Worm (Caenorhabditis elegans) whole organism, L4 larva: ENCODE measurements around the gene H25K10.2.

Experiments used
- F37D6.2 ChIP-seq: sonication (generic microtip); optimal IDR thresholded peaks from 2 replicates; lab custom pipeline; 2016; ENCODE audit warnings: mild to moderate bottlenecking, missing genetic modification characterization, missing compliant biosample characterization
- Y75B8A.6 ChIP-seq: fragments of 200-800 bp; sonication (Bioruptor generic); IDR thresholded peaks from 2 replicates; pipeline ENCODE4 v1.3.6; 2022; ENCODE audit warnings: missing genetic modification reagents, missing genetic modification characterization, missing compliant biosample characterization
- ZK337.2 ChIP-seq: fragments of 200-800 bp; sonication (Bioruptor generic); IDR thresholded peaks from 2 replicates; pipeline ENCODE4 v1.3.6; 2022; ENCODE audit warnings: missing genetic modification reagents, missing genetic modification characterization, missing compliant biosample characterization
- aha-1 ChIP-seq: fragments of 150-350 bp; peaks from one replicate; lab custom pipeline; 2014; ENCODE audit warnings: missing biosample characterization, missing genetic modification characterization
- aly-2 ChIP-seq: sonication (generic microtip); optimal IDR thresholded peaks from 2 replicates; lab custom pipeline; 2018; ENCODE audit warnings: missing biosample characterization, missing genetic modification characterization
- ama-1 ChIP-seq: fragments of 150-350 bp; optimal IDR thresholded peaks from 2 replicates; lab custom pipeline; 2014; ENCODE audit warnings: inconsistent platforms, mixed read lengths
- arid-1 ChIP-seq: fragments of 200-800 bp; sonication (Bioruptor generic); conservative IDR thresholded peaks from 2 replicates; pipeline ENCODE4 v1.3.6; 2022; ENCODE audit warnings: missing genetic modification reagents, missing genetic modification characterization, missing compliant biosample characterization
- ceh-44 ChIP-seq: fragments of 200-800 bp; sonication (Bioruptor generic); IDR thresholded peaks from 2 replicates; pipeline ENCODE4 v1.3.6; 2022; ENCODE audit warnings: missing genetic modification reagents, missing genetic modification characterization, missing compliant biosample characterization
- ceh-82 ChIP-seq: sonication (generic microtip); optimal IDR thresholded peaks from 2 replicates; lab custom pipeline; 2017; ENCODE audit warnings: missing biosample characterization, missing genetic modification characterization
- dmd-8 ChIP-seq: fragments of 200-800 bp; sonication (Bioruptor generic); IDR thresholded peaks from 2 replicates; pipeline ENCODE4 v1.3.6; 2022; ENCODE audit warnings: missing genetic modification characterization, missing compliant biosample characterization
- dpl-1 ChIP-seq: fragments of 150-350 bp; optimal IDR thresholded peaks from 2 replicates; lab custom pipeline; 2014; ENCODE audit warnings: missing biosample characterization, missing genetic modification reagents, missing genetic modification characterization
- duxl-1 ChIP-seq: sonication (generic microtip); optimal IDR thresholded peaks from 2 replicates; lab custom pipeline; 2016; ENCODE audit warnings: mild to moderate bottlenecking, missing genetic modification characterization, moderate library complexity, missing compliant biosample characterization; ENCODE audit not compliant: poor library complexity
- egl-43 ChIP-seq: fragments of 200-800 bp; sonication (Bioruptor generic); IDR thresholded peaks from 2 replicates; pipeline ENCODE4 v1.3.6; 2022; ENCODE audit warnings: missing genetic modification reagents, missing genetic modification characterization, missing compliant biosample characterization
- lin-29 ChIP-seq: fragments of 200-800 bp; sonication (Bioruptor generic); IDR thresholded peaks from 2 replicates; pipeline ENCODE4 v1.3.6; 2022; ENCODE audit warnings: missing genetic modification reagents, missing genetic modification characterization, missing compliant biosample characterization
- madf-5 ChIP-seq, 2 experiments: fragments of 200-800 bp; sonication (Bioruptor generic); IDR thresholded peaks; 2 replicates each; pipeline ENCODE4 v1.3.6; 2022; ENCODE audit warnings: missing compliant biosample characterization in 2 of 2, missing genetic modification characterization in 2 of 2
- madf-9 ChIP-seq: fragments of 200-800 bp; sonication (Bioruptor generic); conservative IDR thresholded peaks from 2 replicates; pipeline ENCODE4 v1.3.6; 2022; ENCODE audit warnings: missing genetic modification reagents, missing genetic modification characterization, missing compliant biosample characterization
- nhr-102 ChIP-seq: sonication (generic microtip); optimal IDR thresholded peaks from 2 replicates; lab custom pipeline; 2016; ENCODE audit warnings: mild to moderate bottlenecking, missing genetic modification characterization, moderate library complexity, missing compliant biosample characterization
- nhr-11 ChIP-seq: fragments of 150-350 bp; optimal IDR thresholded peaks from 2 replicates; lab custom pipeline; 2014; ENCODE audit warnings: missing biosample characterization, missing genetic modification characterization
- nhr-111 ChIP-seq: fragments of 200-800 bp; sonication (Bioruptor generic); optimal IDR thresholded peaks from 2 replicates; lab custom pipeline; 2018; ENCODE audit warnings: mild to moderate bottlenecking, missing genetic modification characterization, missing compliant biosample characterization
- nhr-25 ChIP-seq: sonication (generic microtip); optimal IDR thresholded peaks from 2 replicates; lab custom pipeline; 2017; ENCODE audit warnings: missing genetic modification characterization, mild to moderate bottlenecking, missing compliant biosample characterization, antibody characterized with exemption, moderate library complexity, borderline replicate concordance; ENCODE audit not compliant: insufficient read depth
- nhr-41 ChIP-seq: fragments of 200-800 bp; sonication (Bioruptor generic); IDR thresholded peaks from 2 replicates; pipeline ENCODE4 v1.3.6; 2022; ENCODE audit warnings: missing genetic modification reagents, missing genetic modification characterization, missing compliant biosample characterization
- pha-4 ChIP-seq, 2 experiments: fragments of 150-350 bp in 1 of 2; fragments of 200-800 bp in 1 of 2; sonication (Bioruptor generic) in 1 of 2; IDR thresholded peaks in 1 of 2; optimal IDR thresholded peaks in 1 of 2; 2 replicates each; pipeline versions ENCODE4 v1.3.6 to Lab custom; 2014 to 2022; ENCODE audit warnings: missing genetic modification characterization in 2 of 2, missing genetic modification reagents in 2 of 2, missing biosample characterization in 1 of 2, missing compliant biosample characterization in 1 of 2
- saeg-2 ChIP-seq: fragments of 200-800 bp; sonication (Bioruptor generic); IDR thresholded peaks from 2 replicates; pipeline ENCODE4 v1.3.6; 2022; ENCODE audit warnings: missing genetic modification reagents, missing genetic modification characterization, missing compliant biosample characterization
- set-16 ChIP-seq: fragments of 200-800 bp; sonication (Bioruptor generic); IDR thresholded peaks from 2 replicates; pipeline ENCODE4 v1.3.6; 2022; ENCODE audit warnings: missing genetic modification reagents, missing genetic modification characterization, missing compliant biosample characterization
- skn-1 ChIP-seq: fragments of 150-350 bp; optimal IDR thresholded peaks from 2 replicates; lab custom pipeline; 2014; ENCODE audit warnings: missing biosample characterization, missing genetic modification characterization
- snpc-1.2 ChIP-seq: fragments of 200-800 bp; sonication (Bioruptor generic); IDR thresholded peaks from 2 replicates; pipeline ENCODE4 v1.3.6; 2022; ENCODE audit warnings: missing genetic modification reagents, missing genetic modification characterization, missing compliant biosample characterization
- spr-1 ChIP-seq: sonication (generic microtip); optimal IDR thresholded peaks from 2 replicates; lab custom pipeline; 2016; ENCODE audit warnings: mild to moderate bottlenecking, missing genetic modification characterization, missing compliant biosample characterization
- tag-97 ChIP-seq: fragments of 200-800 bp; sonication (Bioruptor generic); IDR thresholded peaks from 2 replicates; pipeline ENCODE4 v1.3.6; 2022; ENCODE audit warnings: missing genetic modification characterization, missing compliant biosample characterization
- tra-1 ChIP-seq: fragments of 200-800 bp; sonication (Bioruptor generic); IDR thresholded peaks from 2 replicates; pipeline ENCODE4 v1.3.6; 2022; ENCODE audit warnings: missing genetic modification reagents, missing genetic modification characterization, missing compliant biosample characterization
- unc-130 ChIP-seq: sonication (generic microtip); optimal IDR thresholded peaks from 2 replicates; lab custom pipeline; 2016; ENCODE audit warnings: missing genetic modification reagents, missing genetic modification characterization, missing compliant biosample characterization
- unc-39 ChIP-seq: sonication (generic microtip); optimal IDR thresholded peaks from 2 replicates; lab custom pipeline; 2017; ENCODE audit warnings: missing biosample characterization, missing genetic modification characterization
- unc-62 ChIP-seq, 3 experiments: fragments of 150-350 bp in 1 of 3; sonication (generic microtip); optimal IDR thresholded peaks in 2 of 3; peaks in 1 of 3; 1 replicate in 1 of 3; 2 replicates in 2 of 3; lab custom pipeline; 2014 to 2017; ENCODE audit warnings: missing biosample characterization in 3 of 3, missing genetic modification characterization in 3 of 3, missing genetic modification reagents in 3 of 3, missing genotype in 1 of 3
- vab-7 ChIP-seq: fragments of 200-800 bp; sonication (Bioruptor generic); IDR thresholded peaks from 2 replicates; pipeline ENCODE4 v1.3.6; 2022; ENCODE audit warnings: missing genetic modification reagents, missing genetic modification characterization, missing compliant biosample characterization
- zfp-2 ChIP-seq: sonication (generic microtip); optimal IDR thresholded peaks from 2 replicates; lab custom pipeline; 2016; ENCODE audit warnings: mild to moderate bottlenecking, missing genetic modification characterization, missing compliant biosample characterization
- zip-11 ChIP-seq: fragments of 200-800 bp; sonication (Bioruptor generic); IDR thresholded peaks from 2 replicates; pipeline ENCODE4 v1.3.6; 2022; ENCODE audit warnings: missing genetic modification characterization, missing compliant biosample characterization

The H25K10.2 gene

ce11 chrIV:16238555-16238954, 27.7 kb upstream of the H25K10.2 start, which contains the start of gene srw-61:
srw-61 (minus strand) TSS chrIV:16238655.
- TF ChIP-seq nhr-25 (tag; lab: Kevin White, UChicago) = no peak
- no peak for TF ChIP-seq vab-7 (GFP tag; lab: Robert Waterston, UW)
- TF ChIP-seq unc-130 (GFP tag; lab: Kevin White, UChicago) = no peak
- TF ChIP-seq aly-2 = no peak
- no peak for TF ChIP-seq spr-1 (tag; lab: Kevin White, UChicago)
- TF ChIP-seq tag-97 (GFP tag; lab: Robert Waterston, UW) = no peak
- no peak for TF ChIP-seq zip-11 (GFP tag; lab: Robert Waterston, UW)
- TF ChIP-seq Y75B8A.6 (GFP tag; lab: Robert Waterston, UW) = no peak
- no peak for TF ChIP-seq aha-1
- no peak for TF ChIP-seq lin-29 (GFP tag; lab: Robert Waterston, UW)
- TF ChIP-seq zfp-2 (tag; lab: Kevin White, UChicago) = no peak
- TF ChIP-seq duxl-1 (tag; lab: Kevin White, UChicago) = no peak
- TF ChIP-seq tra-1 (GFP tag; lab: Robert Waterston, UW) = no peak
- TF ChIP-seq ceh-82 (tag; lab: Kevin White, UChicago) = no peak
- no peak for TF ChIP-seq dpl-1 (GFP tag; lab: Kevin White, UChicago)
- TF ChIP-seq unc-39 (tag; lab: Kevin White, UChicago) = no peak
- TF ChIP-seq egl-43 = no peak

ce11 chrIV:16236827-16237226, 26.0 kb upstream of the H25K10.2 start:
- TF ChIP-seq snpc-1.2 (GFP tag; lab: Robert Waterston, UW) (peak; percentile 64), saeg-2 (GFP tag; lab: Robert Waterston, UW) (no peak)

ce11 chrIV:16233028-16233427, 22.2 kb upstream of the H25K10.2 start, which contains the start of the genes hpa-1 and irld-39:
hpa-1 (minus strand) TSS chrIV:16233128.
irld-39 (plus strand) TSS chrIV:16233148.
- TF ChIP-seq pha-4 (GFP tag; IDR thresholded peaks at IDR 0.05; lab: Robert Waterston, UW) (no peak), pha-4 (tag; optimal IDR thresholded peaks at IDR 0.05; lab: Kevin White, UChicago) (no peak), nhr-111 (no peak), set-16 (GFP tag; lab: Robert Waterston, UW) (no peak), dmd-8 (GFP tag; lab: Robert Waterston, UW) (no peak), arid-1 (GFP tag; lab: Robert Waterston, UW) (no peak), nhr-11 (tag; lab: Kevin White, UChicago) (no peak), nhr-41 (no peak), nhr-102 (tag; lab: Kevin White, UChicago) (no peak), madf-5 (GFP tag; IDR thresholded peaks at IDR 0.05; lab: Robert Waterston, UW) (no peak), ZK337.2 (GFP tag; lab: Robert Waterston, UW) (no peak), ceh-44 (no peak), madf-9 (no peak), F37D6.2 (tag; lab: Kevin White, UChicago) (no peak), skn-1 (tag; lab: Kevin White, UChicago) (no peak), unc-130 (GFP tag; lab: Kevin White, UChicago) (no peak), ama-1 (lab: Kevin White, UChicago) (no peak)

- TF ChIP-seq unc-62 (GFP tag; optimal IDR thresholded peaks at IDR 0.05 in 1 of 2; lab: Kevin White, UChicago) (peak in 1 of 2 experiments; percentile 90), unc-62 (tag; optimal IDR thresholded peaks at IDR 0.05; lab: Kevin White, UChicago) (no peak), nhr-11 (tag; lab: Kevin White, UChicago) (no peak), egl-43 (no peak)
Observed at ce11 chrIV:16230464-16230863, 19.7 kb upstream of the H25K10.2 start.
